Worm (Caenorhabditis elegans) whole organism, mixed stage, embryonic: ENCODE measurements around the gene pst-1.

Source experiments
- elt-1 ChIP-seq: sonication (generic microtip); optimal IDR thresholded peaks from 2 replicates; lab custom pipeline; 2017; ENCODE audit warnings: missing genetic modification characterization, mild to moderate bottlenecking, missing compliant biosample characterization, antibody characterized with exemption, moderate library complexity, borderline replicate concordance; ENCODE audit not compliant: insufficient read depth
- snpc-4 ChIP-seq: fragments of 150-350 bp; optimal IDR thresholded peaks from 2 replicates; lab custom pipeline; 2014; ENCODE audit warnings: missing biosample characterization, missing genetic modification characterization
- ztf-11 ChIP-seq: fragments of 150-350 bp; optimal IDR thresholded peaks from 2 replicates; lab custom pipeline; 2014; ENCODE audit warnings: missing biosample characterization, missing genetic modification characterization

- no peak for TF ChIP-seq elt-1
- no peak for TF ChIP-seq ztf-11 (tag; lab: Kevin White, UChicago)
- no peak for TF ChIP-seq snpc-4 (tag; lab: Kevin White, UChicago)
Observed at ce11 chrV:6000368-6000802, 57.1 kb downstream of the pst-1 start.
